Worm (Caenorhabditis elegans): ENCODE measurements around the gene acl-4.

The acl-4 gene

DNA sequence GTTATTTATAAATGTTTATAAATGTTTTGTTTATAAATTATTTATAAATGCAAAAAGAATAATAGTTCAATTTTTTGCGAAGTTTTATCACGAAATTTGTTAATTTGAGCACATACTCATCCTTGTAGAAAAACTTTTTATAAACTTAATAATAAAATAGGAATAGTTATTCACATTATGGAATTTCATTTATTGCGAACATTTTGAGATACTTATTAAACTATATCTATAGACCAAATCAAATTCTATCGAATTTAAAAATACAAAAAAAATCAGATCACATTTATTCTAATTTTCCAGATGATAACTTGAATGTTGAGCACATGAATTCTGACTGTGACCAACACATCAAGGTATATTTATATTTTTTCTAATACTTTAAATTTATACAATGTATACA lies 51.4 kb downstream of the acl-4 start, which contains the start of gene Y102A11A.3:
Gene Y102A11A.3 (plus strand): TSS at position 301 of the 400 bp plus-strand sequence.
- TF ChIP-seq ceh-31 (tag; optimal IDR thresholded peaks at IDR 0.05) (no peak), npax-4 (tag; optimal IDR thresholded peaks at IDR 0.05) (no peak), pag-3 (tag; optimal IDR thresholded peaks at IDR 0.05; ENCODE audit: borderline replicate concordance) (no peak), pax-1 (tag; optimal IDR thresholded peaks at IDR 0.05) (no peak), Y22D7AL.16 (tag; optimal IDR thresholded peaks at IDR 0.05) (no peak), ahr-1 (tag; optimal IDR thresholded peaks at IDR 0.05) (no peak), rnt-1 (tag; optimal IDR thresholded peaks at IDR 0.05) (no peak), ztf-16 (tag; optimal IDR thresholded peaks at IDR 0.05) (no peak), pros-1 (tag; optimal IDR thresholded peaks at IDR 0.05) (no peak), che-1 (tag; optimal IDR thresholded peaks at IDR 0.05) (no peak), elt-4 (tag; optimal IDR thresholded peaks at IDR 0.05) (no peak), unc-55 (GFP tag; optimal IDR thresholded peaks at IDR 0.05) (no peak), sox-2 (GFP tag; IDR thresholded peaks at IDR 0.05) (no peak), hlh-15 (tag; optimal IDR thresholded peaks at IDR 0.05) (no peak), ceh-45 (GFP tag; IDR thresholded peaks at IDR 0.05) (no peak), dmd-4 (tag; optimal IDR thresholded peaks at IDR 0.05; ENCODE audit: borderline replicate concordance) (no peak), ama-1 (optimal IDR thresholded peaks at IDR 0.05) (no peak), ceh-6 (GFP tag; optimal IDR thresholded peaks at IDR 0.05) (no peak), ceh-30 (tag; optimal IDR thresholded peaks at IDR 0.05) (no peak), hlh-8 (tag; optimal IDR thresholded peaks at IDR 0.05) (no peak)

- TF ChIP-seq rnt-1 (tag; optimal IDR thresholded peaks at IDR 0.05) (no peak), hlh-13 (GFP tag; optimal IDR thresholded peaks at IDR 0.05) (no peak), ceh-6 (GFP tag; optimal IDR thresholded peaks at IDR 0.05) (no peak)
Observed at ce11 chrX:2018211-2018610, 52.0 kb downstream of the acl-4 start.

All from whole organism, late embryonic.